Fruit fly (Drosophila melanogaster): ENCODE measurements around the gene sstn.

The sstn gene

dm6 chr3L:15141118-15142003, 46.8 kb upstream of the sstn start (continued):
- TF ChIP-seq Hey (tag; optimal IDR thresholded peaks at IDR 0.05) (no peak), Dbx (GFP tag; IDR thresholded peaks at IDR 0.05) (no peak), CG30431 (GFP tag; optimal IDR thresholded peaks at IDR 0.05) (no peak), CG1602 (GFP tag; optimal IDR thresholded peaks at IDR 0.05) (no peak), NFAT (GFP tag; IDR thresholded peaks at IDR 0.05) (0 out of 2 replicates have a peak, but pooled peaks have one; percentile 19), CG15479 (GFP tag; optimal IDR thresholded peaks at IDR 0.05) (peak; percentile 92), CG12104 (GFP tag; optimal IDR thresholded peaks at IDR 0.05) (no peak), Mad (GFP tag; optimal IDR thresholded peaks at IDR 0.05) (no peak), CG14014 (GFP tag; IDR thresholded peaks at IDR 0.05) (0 out of 2 replicates have a peak, but pooled peaks have one; percentile 24), CG17612 (GFP tag; IDR thresholded peaks at IDR 0.05) (no peak), br (optimal IDR thresholded peaks at IDR 0.05) (no peak), CG4820 (GFP tag; optimal IDR thresholded peaks at IDR 0.05) (no peak), wor (GFP tag; IDR thresholded peaks at IDR 0.05) (no peak), CG8290 (GFP tag; optimal IDR thresholded peaks at IDR 0.05) (no peak), CG8290 (tag; optimal IDR thresholded peaks at IDR 0.05) (peak; percentile 50 to 66), CG9727 (GFP tag; optimal IDR thresholded peaks at IDR 0.05) (peak; percentile 31), CG12659 (GFP tag; optimal IDR thresholded peaks at IDR 0.05) (peak; percentile 2), CG1233 (GFP tag; optimal IDR thresholded peaks at IDR 0.05) (no peak), CG32767 (GFP tag; IDR thresholded peaks at IDR 0.05) (no peak), CG4424 (GFP tag; optimal IDR thresholded peaks at IDR 0.05) (peak; percentile 39), CG7839 (tag; optimal IDR thresholded peaks at IDR 0.05) (peak; percentile 14), pros (GFP tag; optimal IDR thresholded peaks at IDR 0.05) (peak; percentile 81), tgo (GFP tag; IDR thresholded peaks at IDR 0.05) (0 out of 3 replicates have a peak, but pooled peaks have one; percentile 23), vvl (GFP tag; IDR thresholded peaks at IDR 0.05) (peak; percentile 23), CrebB (tag; optimal IDR thresholded peaks at IDR 0.05) (no peak), fu2 (GFP tag; optimal IDR thresholded peaks at IDR 0.05) (no peak), tna (GFP tag; IDR thresholded peaks at IDR 0.05; ENCODE audit: partially characterized antibody) (no peak), Ets97D (GFP tag; optimal IDR thresholded peaks at IDR 0.05) (no peak), CG6254 (GFP tag; optimal IDR thresholded peaks at IDR 0.05) (no peak), Ada2b (GFP tag; IDR thresholded peaks at IDR 0.05) (no peak), CG15514 (GFP tag; optimal IDR thresholded peaks at IDR 0.05) (peak; percentile 37), abd-A (tag; optimal IDR thresholded peaks at IDR 0.05) (peak; percentile 25), CG2889 (GFP tag; IDR thresholded peaks at IDR 0.05) (no peak), Adf1 (GFP tag; IDR thresholded peaks at IDR 0.05) (no peak), Antp (GFP tag; optimal IDR thresholded peaks at IDR 0.05) (no peak), CoRest (tag; optimal IDR thresholded peaks at IDR 0.05) (peak; percentile 51), CkIIα-i1 (GFP tag; IDR thresholded peaks at IDR 0.05) (no peak), NC2α (GFP tag; optimal IDR thresholded peaks at IDR 0.05) (no peak), disco-r (GFP tag; optimal IDR thresholded peaks at IDR 0.05) (no peak), chm (GFP tag; IDR thresholded peaks at IDR 0.05) (peak; percentile 6; the same call in 1 of the 2 replicates), Side (GFP tag; optimal IDR thresholded peaks at IDR 0.05) (no peak), lola (GFP tag; optimal IDR thresholded peaks at IDR 0.05) (peak in 1 of 3 experiments; percentile 39), her (GFP tag; optimal IDR thresholded peaks at IDR 0.05) (no peak), bbx (GFP tag; IDR thresholded peaks at IDR 0.05; ENCODE audit: partially characterized antibody) (no peak), CG11085 (GFP tag; IDR thresholded peaks at IDR 0.05) (0 out of 2 replicates have a peak, but pooled peaks have one; percentile 17), GATAe (GFP tag; conservative IDR thresholded peaks at IDR 0.05) (no peak), org-1 (GFP tag; optimal IDR thresholded peaks at IDR 0.05) (no peak), trh (GFP tag; optimal IDR thresholded peaks at IDR 0.05) (no peak), Atf-2 (GFP tag; optimal IDR thresholded peaks at IDR 0.05) (no peak), C15 (GFP tag; IDR thresholded peaks at IDR 0.05) (no peak)
